Worm (Caenorhabditis elegans) whole organism, L2 larva: ENCODE data around the gene F07C3.2.

Source experiments
- alr-1 ChIP-seq: fragments of 150-350 bp; optimal IDR thresholded peaks from 2 replicates; lab custom pipeline; 2014; ENCODE audit warnings: missing biosample characterization, missing genetic modification characterization
- aly-2 ChIP-seq: fragments of 150-350 bp; optimal IDR thresholded peaks from 2 replicates; lab custom pipeline; 2014; ENCODE audit warnings: missing biosample characterization, missing genetic modification characterization
- ceh-16 ChIP-seq: fragments of 150-350 bp; optimal IDR thresholded peaks from 2 replicates; lab custom pipeline; 2014; ENCODE audit warnings: missing biosample characterization, missing genetic modification characterization
- ceh-82 ChIP-seq: fragments of 150-350 bp; optimal IDR thresholded peaks from 2 replicates; lab custom pipeline; 2014; ENCODE audit warnings: missing biosample characterization, missing genetic modification characterization
- fos-1 ChIP-seq: fragments of 150-350 bp; optimal IDR thresholded peaks from 2 replicates; lab custom pipeline; 2014; ENCODE audit warnings: missing biosample characterization, missing genetic modification characterization
- mbf-1 ChIP-seq: sonication (generic microtip); optimal IDR thresholded peaks from 2 replicates; lab custom pipeline; 2017; ENCODE audit warnings: missing biosample characterization, missing genetic modification characterization
- skn-1 ChIP-seq: sonication (generic microtip); optimal IDR thresholded peaks from 2 replicates; lab custom pipeline; 2017; ENCODE audit warnings: missing biosample characterization, missing genetic modification characterization
- unc-39 ChIP-seq: fragments of 150-350 bp; optimal IDR thresholded peaks from 2 replicates; lab custom pipeline; 2014; ENCODE audit warnings: missing biosample characterization, missing genetic modification characterization
- unc-62 ChIP-seq: fragments of 150-350 bp; optimal IDR thresholded peaks from 2 replicates; lab custom pipeline; 2014; ENCODE audit warnings: missing biosample characterization, missing genetic modification reagents, missing genetic modification characterization
- zag-1 ChIP-seq: fragments of 150-350 bp; optimal IDR thresholded peaks from 2 replicates; lab custom pipeline; 2014; ENCODE audit warnings: missing biosample characterization, missing genetic modification characterization
- ztf-4 ChIP-seq: fragments of 150-350 bp; optimal IDR thresholded peaks from 2 replicates; lab custom pipeline; 2014; ENCODE audit warnings: missing biosample characterization, missing genetic modification characterization

- no peak for TF ChIP-seq aly-2 (tag; lab: Kevin White, UChicago)
- no peak for TF ChIP-seq ceh-82 (tag; lab: Kevin White, UChicago)
- TF ChIP-seq zag-1 (tag; lab: Kevin White, UChicago) = no peak
- no peak for TF ChIP-seq alr-1 (tag; lab: Kevin White, UChicago)
- TF ChIP-seq unc-39 (tag; lab: Kevin White, UChicago) = no peak
- TF ChIP-seq unc-62 (GFP tag; lab: Kevin White, UChicago) = no peak
- no peak for TF ChIP-seq ceh-16 (tag; lab: Kevin White, UChicago)
- no peak for TF ChIP-seq mbf-1 (tag; lab: Kevin White, UChicago)
- no peak for TF ChIP-seq fos-1
- no peak for TF ChIP-seq skn-1 (tag; lab: Kevin White, UChicago)
- no peak for TF ChIP-seq ztf-4 (tag; lab: Kevin White, UChicago)
Observed at ce11 chrV:9232296-9232695, 6.4 kb downstream of the F07C3.2 start, which contains the start of gene F07C3.3.
